Fruit fly (Drosophila melanogaster) whole organism: ENCODE measurements around the gene CG40485.

Experiments used
- CG8478 ChIP-seq: fragments of >200 bp; optimal IDR thresholded peaks from 2 replicates; lab custom pipeline; 2018; ENCODE audit warnings: inconsistent platforms
- Dll ChIP-seq: fragments of >200 bp; optimal IDR thresholded peaks from 2 replicates; lab custom pipeline; 2017
- EcR ChIP-seq, 2 experiments: fragments of >200 bp; optimal IDR thresholded peaks; 2 replicates each; lab custom pipeline; 2017; ENCODE audit warnings: missing biosample characterization in 2 of 2, missing genetic modification characterization in 2 of 2, missing genetic modification reagents in 2 of 2
- pan ChIP-seq: fragments of >200 bp; optimal IDR thresholded peaks from 2 replicates; lab custom pipeline; 2017
- psq ChIP-seq: fragments of >200 bp; optimal IDR thresholded peaks from 2 replicates; lab custom pipeline; 2017
- usp ChIP-seq: fragments of >200 bp; optimal IDR thresholded peaks from 2 replicates; lab custom pipeline; 2017; ENCODE audit warnings: missing biosample characterization, missing genetic modification characterization, mixed read lengths

dm6 chrX:23006925-23007324 is 44.8 kb upstream of the CG40485 start:
- no peak for TF ChIP-seq CG8478 (lab: Kevin White, UChicago)
- no peak for TF ChIP-seq psq (lab: Kevin White, UChicago)
- TF ChIP-seq Dll (lab: Kevin White, UChicago), result no peak
- TF ChIP-seq pan, result no peak
- no peak for TF ChIP-seq usp (GFP tag; lab: Kevin White, UChicago)
- TF ChIP-seq EcR (GFP tag; optimal IDR thresholded peaks at IDR 0.05; lab: Kevin White, UChicago), result no peak
